Worm (Caenorhabditis elegans): Measurements from ENCODE around the gene F38E9.6.
A peak's percentile ranks its signal among the peaks of the same experiment; 100 is the strongest.

F38E9.6 gene

DNA sequence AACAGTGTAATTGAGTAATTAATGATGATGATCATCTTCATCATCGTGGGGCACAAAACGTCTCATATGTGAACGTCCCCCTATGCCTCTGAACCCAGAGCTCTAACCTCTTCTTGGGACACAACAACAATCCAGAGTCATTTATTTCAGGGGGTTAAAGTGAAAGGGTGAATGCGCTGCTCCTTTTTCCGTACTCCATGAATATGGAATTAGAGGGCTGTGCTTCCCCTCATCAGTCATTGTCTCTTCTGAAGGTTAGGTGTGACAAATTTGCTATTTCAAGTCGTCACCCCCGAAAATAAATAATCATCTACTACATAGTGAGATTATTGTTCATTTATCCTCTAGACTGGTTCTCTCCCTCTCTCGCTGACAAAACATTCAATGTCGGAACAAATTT is 29.9 kb upstream of the F38E9.6 start:
- TF ChIP-seq hmg-20 (GFP tag; IDR thresholded peaks at IDR 0.05) (no peak), ceh-58 (GFP tag; IDR thresholded peaks at IDR 0.05) (no peak), B0336.3 (GFP tag; IDR thresholded peaks at IDR 0.05) (no peak)

DNA sequence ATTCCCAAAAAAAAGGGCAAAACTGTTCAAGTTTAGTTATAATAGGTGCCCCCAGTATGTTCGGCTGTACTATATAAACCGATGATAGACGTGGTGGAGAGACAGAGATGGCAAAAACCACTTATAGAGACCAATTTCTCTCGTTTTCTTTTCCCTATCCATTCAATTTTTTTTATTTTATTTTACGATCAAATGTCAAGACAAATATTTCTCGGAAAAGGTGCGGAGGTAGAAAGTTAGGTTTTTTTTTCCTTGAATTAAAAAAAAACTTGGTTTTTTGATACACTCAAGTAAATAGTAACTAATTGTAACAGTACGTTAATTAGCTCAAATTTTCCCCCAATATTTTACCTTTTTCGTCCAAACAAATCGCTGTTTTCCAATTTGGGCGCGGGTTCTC is 29.5 kb upstream of the F38E9.6 start:
- no peak for TF ChIP-seq egrh-3 (GFP tag; IDR thresholded peaks at IDR 0.05)
- no peak for TF ChIP-seq ceh-27 (GFP tag; optimal IDR thresholded peaks at IDR 0.05)
- no peak for TF ChIP-seq bed-2 (GFP tag; IDR thresholded peaks at IDR 0.05)
- TF ChIP-seq F33H1.4 (GFP tag; IDR thresholded peaks at IDR 0.05) = no peak
- TF ChIP-seq akir-1 (GFP tag; optimal IDR thresholded peaks at IDR 0.05) = no peak
- no peak for TF ChIP-seq egl-44 (GFP tag; IDR thresholded peaks at IDR 0.05)
- TF ChIP-seq ceh-58 (GFP tag; IDR thresholded peaks at IDR 0.05) = no peak
- no peak for TF ChIP-seq dox-1 (GFP tag; IDR thresholded peaks at IDR 0.05)
- no peak for TF ChIP-seq B0035.1 (tag; optimal IDR thresholded peaks at IDR 0.05)
- TF ChIP-seq Y53G8AR.9 (GFP tag; conservative IDR thresholded peaks at IDR 0.05) = no peak
- TF ChIP-seq sea-2 (GFP tag; IDR thresholded peaks at IDR 0.05) = no peak
- TF ChIP-seq unc-130 (GFP tag; optimal IDR thresholded peaks at IDR 0.05) = no peak
- TF ChIP-seq ztf-3 (GFP tag; optimal IDR thresholded peaks at IDR 0.05) = no peak
- TF ChIP-seq F39B2.1 (GFP tag; IDR thresholded peaks at IDR 0.05) = no peak
- no peak for TF ChIP-seq atf-7 (tag; optimal IDR thresholded peaks at IDR 0.05)
- TF ChIP-seq lin-35 (GFP tag; optimal IDR thresholded peaks at IDR 0.05) = no peak

DNA sequence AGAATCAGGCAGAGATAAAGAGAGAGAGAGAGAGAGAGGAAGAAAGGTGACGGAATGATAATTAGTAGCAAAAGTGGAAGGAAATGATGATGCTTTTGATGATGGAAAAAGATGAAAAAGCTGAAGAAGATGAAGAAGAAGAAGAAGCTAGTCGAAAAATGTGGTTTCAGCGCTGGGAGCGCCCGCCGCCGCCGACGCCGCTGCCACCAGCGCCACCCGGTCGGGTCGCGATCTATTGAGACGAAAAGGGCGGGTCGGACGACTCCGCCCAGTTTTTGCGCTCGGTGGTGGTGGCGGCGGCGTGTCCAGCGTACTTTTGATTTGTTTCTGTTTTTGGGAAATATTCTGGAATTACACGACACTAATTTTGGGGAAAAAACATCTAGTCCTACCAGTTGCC is 28.8 kb upstream of the F38E9.6 start:
- TF ChIP-seq pbrm-1 (GFP tag; IDR thresholded peaks at IDR 0.05) (no peak), lsy-27 (tag; optimal IDR thresholded peaks at IDR 0.05; ENCODE audit: borderline replicate concordance, insufficient read depth) (no peak), zfh-2 (GFP tag; conservative IDR thresholded peaks at IDR 0.05) (peak; percentile 93), Y95B8A.8 (GFP tag; IDR thresholded peaks at IDR 0.05) (no peak), madf-10 (tag; optimal IDR thresholded peaks at IDR 0.05) (no peak), sea-2 (GFP tag; IDR thresholded peaks at IDR 0.05) (no peak), nhr-80 (tag; optimal IDR thresholded peaks at IDR 0.05) (no peak), F57A8.1 (GFP tag; optimal IDR thresholded peaks at IDR 0.05) (no peak), Y79H2A.3 (GFP tag; conservative IDR thresholded peaks at IDR 0.05) (no peak), hsf-1 (GFP tag; IDR thresholded peaks at IDR 0.05) (no peak), rcor-1 (GFP tag; IDR thresholded peaks at IDR 0.05) (no peak), pha-4 (tag; optimal IDR thresholded peaks at IDR 0.05) (no peak), egrh-3 (GFP tag; IDR thresholded peaks at IDR 0.05) (peak; percentile 87; the same call in 1 of the 2 replicates), ztf-26 (tag; optimal IDR thresholded peaks at IDR 0.05) (no peak), nhr-179 (tag; optimal IDR thresholded peaks at IDR 0.05) (no peak), hmg-20 (GFP tag; IDR thresholded peaks at IDR 0.05) (no peak), lsl-1 (GFP tag; optimal IDR thresholded peaks at IDR 0.05) (no peak)

DNA sequence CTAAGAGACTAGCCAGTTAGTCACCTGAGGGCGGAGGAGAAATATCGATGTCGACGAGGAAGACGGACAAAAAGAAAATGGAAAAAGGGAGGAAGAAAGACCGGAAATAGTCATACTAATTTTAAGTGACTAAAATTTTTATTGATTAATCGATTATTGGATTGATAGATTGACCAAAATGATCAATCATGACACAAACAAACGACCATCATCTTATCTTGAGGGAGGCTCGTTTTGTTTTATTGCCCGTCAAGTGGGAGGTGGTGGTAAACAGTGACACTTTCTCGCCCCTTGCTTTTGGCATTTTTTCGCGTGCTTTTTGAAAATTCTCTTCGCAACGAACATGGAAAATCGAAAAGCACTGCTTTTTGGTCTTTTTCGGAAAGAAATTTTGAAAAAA is 27.4 kb upstream of the F38E9.6 start:
- TF ChIP-seq sptf-2 (GFP tag; optimal IDR thresholded peaks at IDR 0.05) = no peak
- TF ChIP-seq nhr-80 (tag; optimal IDR thresholded peaks at IDR 0.05) = peak; percentile 79
- no peak for TF ChIP-seq F49E8.2 (tag; optimal IDR thresholded peaks at IDR 0.05; ENCODE audit: insufficient read depth)
- no peak for TF ChIP-seq Y53G8AR.9 (GFP tag; conservative IDR thresholded peaks at IDR 0.05)
- TF ChIP-seq aptf-3 (GFP tag; IDR thresholded peaks at IDR 0.05) = no peak
- no peak for TF ChIP-seq bed-1 (GFP tag; IDR thresholded peaks at IDR 0.05)
- TF ChIP-seq ceh-27 (GFP tag; optimal IDR thresholded peaks at IDR 0.05) = peak; percentile 20
- TF ChIP-seq F52B5.7 (tag; optimal IDR thresholded peaks at IDR 0.05) = no peak
- peak; percentile 16 for TF ChIP-seq lin-40 (tag; optimal IDR thresholded peaks at IDR 0.05)
- TF ChIP-seq ets-4 (GFP tag; optimal IDR thresholded peaks at IDR 0.05) = no peak
- TF ChIP-seq F55B11.4 (tag; optimal IDR thresholded peaks at IDR 0.05; ENCODE audit: borderline replicate concordance, insufficient read depth) = no peak
- 0 out of 2 replicates have a peak, but pooled peaks have one; percentile 9 for TF ChIP-seq Y95B8A.8 (GFP tag; IDR thresholded peaks at IDR 0.05)
- no peak for TF ChIP-seq ztf-18 (tag; optimal IDR thresholded peaks at IDR 0.05)
- no peak for TF ChIP-seq dpff-1 (tag; optimal IDR thresholded peaks at IDR 0.05)
- no peak for TF ChIP-seq sea-2 (GFP tag; IDR thresholded peaks at IDR 0.05)
- no peak for TF ChIP-seq nhr-27 (tag; optimal IDR thresholded peaks at IDR 0.05)
- TF ChIP-seq lin-54 (GFP tag; optimal IDR thresholded peaks at IDR 0.05) = no peak
- TF ChIP-seq ztf-25 (GFP tag; IDR thresholded peaks at IDR 0.05) = no peak
- no peak for TF ChIP-seq zim-3 (tag; optimal IDR thresholded peaks at IDR 0.05)
